Worm (Caenorhabditis elegans) whole organism, L1 larva: ENCODE measurements around the gene K07C5.13.

Source experiments
- C04F5.9 ChIP-seq: sonication (generic microtip); optimal IDR thresholded peaks from 2 replicates; lab custom pipeline; 2016; ENCODE audit warnings: missing genetic modification characterization, missing compliant biosample characterization
- C16A3.4 ChIP-seq: fragments of 150-350 bp; optimal IDR thresholded peaks from 2 replicates; lab custom pipeline; 2014; ENCODE audit warnings: missing biosample characterization, missing genetic modification characterization
- F16B12.6 ChIP-seq: fragments of 150-350 bp; optimal IDR thresholded peaks from 2 replicates; lab custom pipeline; 2014; ENCODE audit warnings: missing biosample characterization, missing genetic modification characterization
- alr-1 ChIP-seq: fragments of 200-800 bp; sonication (Bioruptor generic); optimal IDR thresholded peaks from 2 replicates; lab custom pipeline; 2018; ENCODE audit warnings: borderline replicate concordance, mild to moderate bottlenecking, missing genetic modification characterization, missing compliant biosample characterization
- ceh-8 ChIP-seq: fragments of 200-800 bp; sonication (Bioruptor generic); optimal IDR thresholded peaks from 2 replicates; lab custom pipeline; 2018; ENCODE audit warnings: mild to moderate bottlenecking, missing genetic modification characterization, moderate library complexity, missing compliant biosample characterization
- ceh-82 ChIP-seq, 3 experiments: fragments of 150-350 bp in 1 of 3; sonication (generic microtip) in 2 of 3; optimal IDR thresholded peaks; 2 replicates each; lab custom pipeline; 2014 to 2017; ENCODE audit warnings: missing biosample characterization in 3 of 3, missing genetic modification characterization in 3 of 3
- ceh-88 ChIP-seq: fragments of 200-800 bp; sonication (Bioruptor generic); IDR thresholded peaks from 2 replicates; pipeline ENCODE4 v1.3.6; 2022; ENCODE audit warnings: missing genetic modification characterization, missing compliant biosample characterization
- ces-1 ChIP-seq: fragments of 150-350 bp; optimal IDR thresholded peaks from 2 replicates; lab custom pipeline; 2014; ENCODE audit warnings: missing biosample characterization, missing genetic modification reagents, missing genetic modification characterization
- dpl-1 ChIP-seq, 3 experiments: fragments of 150-350 bp in 2 of 3; sonication (generic microtip) in 1 of 3; optimal IDR thresholded peaks; 2 replicates each; lab custom pipeline; 2014 to 2017; ENCODE audit warnings: missing biosample characterization in 3 of 3, missing genetic modification characterization in 3 of 3, missing genetic modification reagents in 3 of 3
- efl-1 ChIP-seq, 4 experiments: fragments of 150-350 bp; optimal IDR thresholded peaks in 3 of 4; peaks in 1 of 4; 1 replicate in 1 of 4; 2 replicates in 3 of 4; lab custom pipeline; 2014; ENCODE audit warnings: missing biosample characterization in 2 of 4, missing genetic modification characterization in 2 of 4, missing genetic modification reagents in 2 of 4
- efl-3 ChIP-seq: fragments of 200-800 bp; sonication (Bioruptor generic); optimal IDR thresholded peaks from 2 replicates; lab custom pipeline; 2018; ENCODE audit warnings: mild to moderate bottlenecking, missing genetic modification characterization, missing compliant biosample characterization
- egl-27 ChIP-seq, 2 experiments: fragments of 150-350 bp in 1 of 2; sonication (generic microtip); optimal IDR thresholded peaks; 3 replicates each; lab custom pipeline; 2017 to 2018; ENCODE audit warnings: missing biosample characterization in 2 of 2, missing genetic modification characterization in 2 of 2, missing genetic modification reagents in 2 of 2
- elt-2 ChIP-seq: sonication (generic microtip); optimal IDR thresholded peaks from 2 replicates; lab custom pipeline; 2016; ENCODE audit warnings: missing genetic modification characterization, mild to moderate bottlenecking, inconsistent platforms, missing compliant biosample characterization, missing genetic modification reagents
- ets-5 ChIP-seq: fragments of 200-800 bp; sonication (Bioruptor generic); IDR thresholded peaks from 2 replicates; pipeline ENCODE4 v1.3.6; 2022; ENCODE audit warnings: missing genetic modification characterization, missing compliant biosample characterization
- fkh-10 ChIP-seq: sonication (generic microtip); optimal IDR thresholded peaks from 2 replicates; lab custom pipeline; 2017; ENCODE audit warnings: missing biosample characterization, missing genetic modification reagents, missing genetic modification characterization
- fkh-4 ChIP-seq: sonication (generic microtip); optimal IDR thresholded peaks from 2 replicates; lab custom pipeline; 2016; ENCODE audit warnings: missing compliant biosample characterization, missing genetic modification characterization, borderline replicate concordance
- grh-1 ChIP-seq: fragments of 200-800 bp; sonication (Bioruptor generic); IDR thresholded peaks from 2 replicates; pipeline ENCODE4 v1.3.6; 2022; ENCODE audit warnings: missing genetic modification reagents, missing genetic modification characterization, missing compliant biosample characterization
- hlh-4 ChIP-seq: sonication (generic microtip); optimal IDR thresholded peaks from 2 replicates; lab custom pipeline; 2016; ENCODE audit warnings: mild to moderate bottlenecking, missing genetic modification characterization, missing compliant biosample characterization
- irx-1 ChIP-seq: sonication (generic microtip); optimal IDR thresholded peaks from 2 replicates; lab custom pipeline; 2016; ENCODE audit warnings: missing genetic modification characterization, missing compliant biosample characterization
- isw-1 ChIP-seq: fragments of 200-800 bp; sonication (Bioruptor generic); IDR thresholded peaks from 2 replicates; pipeline ENCODE4 v1.3.6; 2022; ENCODE audit warnings: missing genetic modification characterization, missing compliant biosample characterization
- lin-14 ChIP-seq: fragments of 200-800 bp; sonication (Bioruptor generic); optimal IDR thresholded peaks from 2 replicates; lab custom pipeline; 2018; ENCODE audit warnings: mild to moderate bottlenecking, missing genetic modification characterization, moderate library complexity, missing compliant biosample characterization
- lin-35 ChIP-seq, 2 experiments: fragments of 150-350 bp; optimal IDR thresholded peaks; 2 replicates each; lab custom pipeline; 2014; ENCODE audit warnings: missing biosample characterization in 2 of 2, missing genetic modification characterization in 2 of 2, missing genetic modification reagents in 2 of 2
- lin-39 ChIP-seq: fragments of 150-350 bp; optimal IDR thresholded peaks from 2 replicates; lab custom pipeline; 2014; ENCODE audit warnings: missing biosample characterization, missing genetic modification reagents, missing genetic modification characterization
- lir-3 ChIP-seq: sonication (generic microtip); optimal IDR thresholded peaks from 2 replicates; lab custom pipeline; 2016; ENCODE audit warnings: mild to moderate bottlenecking, missing genetic modification characterization, moderate library complexity, missing compliant biosample characterization; ENCODE audit not compliant: poor library complexity
- mab-9 ChIP-seq: fragments of 200-800 bp; sonication (Bioruptor generic); IDR thresholded peaks from 2 replicates; pipeline ENCODE4 v1.3.6; 2022; ENCODE audit warnings: missing genetic modification reagents, missing genetic modification characterization, missing compliant biosample characterization
- mep-1 ChIP-seq: fragments of 150-350 bp; optimal IDR thresholded peaks from 2 replicates; lab custom pipeline; 2014; ENCODE audit warnings: missing biosample characterization, missing genetic modification characterization
- nhr-11 ChIP-seq: fragments of 150-350 bp; optimal IDR thresholded peaks from 2 replicates; lab custom pipeline; 2014; ENCODE audit warnings: missing biosample characterization, missing genetic modification characterization
- nhr-12 ChIP-seq: sonication (generic microtip); optimal IDR thresholded peaks from 2 replicates; lab custom pipeline; 2017; ENCODE audit warnings: missing biosample characterization, missing genetic modification characterization
- nhr-19 ChIP-seq: fragments of 200-800 bp; sonication (Bioruptor generic); conservative IDR thresholded peaks from 2 replicates; pipeline ENCODE4 v1.3.6; 2022; ENCODE audit warnings: missing genetic modification characterization, missing compliant biosample characterization
- nhr-20 ChIP-seq: sonication (generic microtip); optimal IDR thresholded peaks from 2 replicates; lab custom pipeline; 2016; ENCODE audit warnings: mild to moderate bottlenecking, missing genetic modification characterization, missing compliant biosample characterization
- nhr-237 ChIP-seq: fragments of 150-350 bp; optimal IDR thresholded peaks from 2 replicates; lab custom pipeline; 2014; ENCODE audit warnings: missing biosample characterization, missing genetic modification characterization
- nhr-28 ChIP-seq: fragments of 150-350 bp; optimal IDR thresholded peaks from 2 replicates; lab custom pipeline; 2014; ENCODE audit warnings: missing biosample characterization, missing genetic modification characterization
- nhr-47 ChIP-seq: sonication (generic microtip); optimal IDR thresholded peaks from 2 replicates; lab custom pipeline; 2016; ENCODE audit warnings: mild to moderate bottlenecking, missing genetic modification characterization, moderate library complexity, missing compliant biosample characterization
- nhr-76 ChIP-seq: sonication (generic microtip); optimal IDR thresholded peaks from 2 replicates; lab custom pipeline; 2017; ENCODE audit warnings: missing biosample characterization, missing genetic modification characterization
- nhr-84 ChIP-seq: sonication (generic microtip); optimal IDR thresholded peaks from 2 replicates; lab custom pipeline; 2017; ENCODE audit warnings: missing biosample characterization, missing genetic modification characterization
- nhr-85 ChIP-seq: sonication (generic microtip); peaks from one replicate; lab custom pipeline; 2016; ENCODE audit warnings: missing genetic modification characterization, inconsistent platforms, missing compliant biosample characterization
- snpc-4 ChIP-seq: fragments of 150-350 bp; optimal IDR thresholded peaks from 2 replicates; lab custom pipeline; 2014; ENCODE audit warnings: missing biosample characterization, missing genetic modification characterization
- snu-23 ChIP-seq: sonication (generic microtip); optimal IDR thresholded peaks from 2 replicates; lab custom pipeline; 2016; ENCODE audit warnings: missing genetic modification characterization, missing compliant biosample characterization
- sox-4 ChIP-seq: sonication (generic microtip); optimal IDR thresholded peaks from 2 replicates; lab custom pipeline; 2016; ENCODE audit warnings: missing genetic modification characterization, missing compliant biosample characterization
- sptf-1 ChIP-seq: fragments of 150-350 bp; optimal IDR thresholded peaks from 2 replicates; lab custom pipeline; 2014; ENCODE audit warnings: missing biosample characterization, missing genetic modification characterization
- tbx-2 ChIP-seq: sonication (generic microtip); optimal IDR thresholded peaks from 2 replicates; lab custom pipeline; 2016; ENCODE audit warnings: missing genetic modification characterization, missing compliant biosample characterization
- unc-130 ChIP-seq: fragments of 150-350 bp; optimal IDR thresholded peaks from 2 replicates; lab custom pipeline; 2017; ENCODE audit warnings: missing biosample characterization, missing genetic modification characterization, inconsistent platforms
- unc-30 ChIP-seq: sonication (generic microtip); optimal IDR thresholded peaks from 2 replicates; lab custom pipeline; 2017; ENCODE audit warnings: missing biosample characterization, missing genetic modification characterization
- unc-62 ChIP-seq: fragments of 150-350 bp; optimal IDR thresholded peaks from 2 replicates; lab custom pipeline; 2014; ENCODE audit warnings: missing biosample characterization, missing genetic modification reagents, missing genetic modification characterization
- vab-15 ChIP-seq: sonication (generic microtip); optimal IDR thresholded peaks from 2 replicates; lab custom pipeline; 2017; ENCODE audit warnings: missing genotype, mild to moderate bottlenecking, missing genetic modification characterization, missing compliant biosample characterization
- xbp-1 ChIP-seq: sonication (generic microtip); optimal IDR thresholded peaks from 2 replicates; lab custom pipeline; 2016; ENCODE audit warnings: missing genetic modification characterization, missing compliant biosample characterization
- zag-1 ChIP-seq: fragments of 150-350 bp; optimal IDR thresholded peaks from 2 replicates; lab custom pipeline; 2014; ENCODE audit warnings: missing biosample characterization, missing genetic modification characterization

Gene K07C5.13

ce11 chrV:10317294-10317693, 24.6 kb upstream of the K07C5.13 start, which contains the start of gene asps-1:
TSS of gene asps-1 (minus strand) at chrV:10317394.
- TF ChIP-seq egl-27 (tag; optimal IDR thresholded peaks at IDR 0.05; lab: Kevin White, UChicago): no peak
- TF ChIP-seq C16A3.4: no peak
- no peak for TF ChIP-seq ceh-88 (GFP tag; lab: Robert Waterston, UW)
- no peak for TF ChIP-seq nhr-28 (tag; lab: Kevin White, UChicago)
- no peak for TF ChIP-seq nhr-84
- TF ChIP-seq ceh-82 (tag; optimal IDR thresholded peaks at IDR 0.05; lab: Kevin White, UChicago): no peak
- no peak for TF ChIP-seq ceh-8 (GFP tag; lab: Kevin White, UChicago)
- TF ChIP-seq mab-9 (GFP tag; lab: Robert Waterston, UW): no peak
- no peak for TF ChIP-seq isw-1 (GFP tag; lab: Robert Waterston, UW)
- no peak for TF ChIP-seq nhr-11 (tag; lab: Kevin White, UChicago)
- TF ChIP-seq lir-3 (tag; lab: Kevin White, UChicago): no peak
- no peak for TF ChIP-seq fkh-4
- no peak for TF ChIP-seq dpl-1 (GFP tag; optimal IDR thresholded peaks at IDR 0.05; lab: Kevin White, UChicago)
- no peak for TF ChIP-seq snpc-4

ce11 chrV:10319434-10319833, 22.4 kb upstream of the K07C5.13 start, which contains the start of gene B0024.11:
TSS of gene B0024.11 (minus strand) at chrV:10319534.
- TF ChIP-seq efl-1 (optimal IDR thresholded peaks at IDR 0.05; lab: Kevin White, UChicago) (no peak), efl-1 (GFP tag; optimal IDR thresholded peaks at IDR 0.05 in 1 of 2; lab: Kevin White, UChicago) (peak in 1 of 2 experiments; percentile 70), C16A3.4 (no peak), C04F5.9 (no peak)

- TF ChIP-seq xbp-1: peak; percentile 78
- no peak for TF ChIP-seq nhr-12
- no peak for TF ChIP-seq lin-39
- no peak for TF ChIP-seq hlh-4 (tag; lab: Kevin White, UChicago)
- TF ChIP-seq sptf-1 (tag; lab: Kevin White, UChicago): no peak
- peak; percentile 81 for TF ChIP-seq nhr-20 (tag; lab: Kevin White, UChicago)
- peak; percentile 41 for TF ChIP-seq elt-2 (tag; lab: Kevin White, UChicago)
- TF ChIP-seq irx-1 (tag; lab: Kevin White, UChicago): peak; percentile 81
- TF ChIP-seq nhr-237 (tag; lab: Kevin White, UChicago): no peak
- no peak for TF ChIP-seq zag-1 (tag; lab: Kevin White, UChicago)
- TF ChIP-seq alr-1 (tag; lab: Kevin White, UChicago): no peak
- TF ChIP-seq ceh-8 (GFP tag; lab: Kevin White, UChicago): no peak
- TF ChIP-seq ets-5 (GFP tag; lab: Robert Waterston, UW): no peak
- peak; percentile 81 for TF ChIP-seq nhr-47 (tag; lab: Kevin White, UChicago)
- no peak for TF ChIP-seq grh-1 (GFP tag; lab: Robert Waterston, UW)
- TF ChIP-seq unc-130 (tag; lab: Kevin White, UChicago): peak; percentile 33
- no peak for TF ChIP-seq unc-62 (GFP tag; lab: Kevin White, UChicago)
- TF ChIP-seq efl-1 (optimal IDR thresholded peaks at IDR 0.05; lab: Kevin White, UChicago): peak; percentile 41 to 70
- TF ChIP-seq efl-1 (GFP tag; optimal IDR thresholded peaks at IDR 0.05 in 1 of 2; lab: Kevin White, UChicago): peak; percentile 65 to 95
- TF ChIP-seq nhr-76 (tag; lab: Kevin White, UChicago): no peak
- TF ChIP-seq unc-30 (tag; lab: Kevin White, UChicago): no peak
- TF ChIP-seq nhr-19 (GFP tag; lab: Robert Waterston, UW): peak; percentile 72
- TF ChIP-seq fkh-4: peak; percentile 87
- TF ChIP-seq nhr-28 (tag; lab: Kevin White, UChicago): no peak
- no peak for TF ChIP-seq ces-1 (GFP tag; lab: Kevin White, UChicago)
- no peak for TF ChIP-seq vab-15
- peak; percentile 84 for TF ChIP-seq lin-14 (GFP tag; lab: Kevin White, UChicago)
- peak; percentile 72 for TF ChIP-seq mep-1
- TF ChIP-seq efl-3: no peak
- peak; percentile 87 for TF ChIP-seq nhr-85 (tag; lab: Kevin White, UChicago)
- no peak for TF ChIP-seq nhr-84
- peak; percentile 77 for TF ChIP-seq sox-4 (tag; lab: Kevin White, UChicago)
- TF ChIP-seq snu-23 (GFP tag; lab: Kevin White, UChicago): peak; percentile 77
- TF ChIP-seq lir-3 (tag; lab: Kevin White, UChicago): peak; percentile 92
- TF ChIP-seq F16B12.6: no peak
- no peak for TF ChIP-seq fkh-10 (GFP tag; lab: Kevin White, UChicago)
- TF ChIP-seq lin-35 (GFP tag; optimal IDR thresholded peaks at IDR 0.05; lab: Kevin White, UChicago): peak; percentile 50 to 59
- TF ChIP-seq tbx-2 (tag; lab: Kevin White, UChicago): peak; percentile 87
Observed at ce11 chrV:10320101-10320761, 21.6 kb upstream of the K07C5.13 start, which contains the start of the genes gna-1 and B0024.13. TSS of gene gna-1 (minus strand) at chrV:10320151. TSS of gene B0024.13 (plus strand) at chrV:10320711.
